Fruit fly (Drosophila melanogaster): ENCODE measurements around the gene CG7166.
A peak's percentile ranks its signal among the peaks of the same experiment; 100 is the strongest.

CG7166 gene

dm6 chr3L:21604265-21604664 is 21.2 kb downstream of the CG7166 start (continued):
- TF ChIP-seq caup (GFP tag; optimal IDR thresholded peaks at IDR 0.05; ENCODE audit: severe bottlenecking) (peak; percentile 47), CG9215 (GFP tag; IDR thresholded peaks at IDR 0.05) (peak; percentile 52; the same call in 1 of the 2 replicates), gt (GFP tag; IDR thresholded peaks at IDR 0.05) (no peak), CG8478 (optimal IDR thresholded peaks at IDR 0.05) (no peak), CoRest (tag; optimal IDR thresholded peaks at IDR 0.05) (peak; percentile 54), HLH4C (GFP tag; IDR thresholded peaks at IDR 0.05; ENCODE audit: partially characterized antibody) (0 out of 3 replicates have a peak, but pooled peaks have one; percentile 17), Hr3 (GFP tag; optimal IDR thresholded peaks at IDR 0.05) (peak; percentile 81), CG10654 (GFP tag; optimal IDR thresholded peaks at IDR 0.05) (peak; percentile 50), psq (GFP tag; optimal IDR thresholded peaks at IDR 0.05) (peak; percentile 27), disco-r (GFP tag; optimal IDR thresholded peaks at IDR 0.05) (peak; percentile 28), CG8281 (tag; optimal IDR thresholded peaks at IDR 0.05) (no peak), crc (GFP tag; optimal IDR thresholded peaks at IDR 0.05) (peak; percentile 19), Dbx (GFP tag; IDR thresholded peaks at IDR 0.05) (peak; percentile 82), CG34422 (GFP tag; IDR thresholded peaks at IDR 0.05) (peak; percentile 61; the same call in 1 of the 3 replicates), HLH3B (GFP tag; IDR thresholded peaks at IDR 0.05) (peak; percentile 53; the same call in 1 of the 2 replicates), lola (GFP tag; optimal IDR thresholded peaks at IDR 0.05) (peak in 1 of 3 experiments; percentile 13), sob (GFP tag; IDR thresholded peaks at IDR 0.05) (peak; percentile 73), pb (GFP tag; optimal IDR thresholded peaks at IDR 0.05) (peak; percentile 56), onecut (GFP tag; IDR thresholded peaks at IDR 0.05) (peak; percentile 46; the same call in 1 of the 2 replicates), Rfx (GFP tag; IDR thresholded peaks at IDR 0.05) (peak; percentile 87), aop (GFP tag; IDR thresholded peaks at IDR 0.05) (peak; percentile 44; the same call in 1 of the 2 replicates), Fer2 (tag; optimal IDR thresholded peaks at IDR 0.05) (no peak), gfzf (GFP tag; optimal IDR thresholded peaks at IDR 0.05) (peak; percentile 1), Hr51 (GFP tag; optimal IDR thresholded peaks at IDR 0.05) (peak in 1 of 2 experiments; percentile 16), CG3407 (GFP tag; optimal IDR thresholded peaks at IDR 0.05) (peak; percentile 29), usp (GFP tag; optimal IDR thresholded peaks at IDR 0.05) (no peak), repo (GFP tag; optimal IDR thresholded peaks at IDR 0.05) (peak; percentile 46), CG13624 (GFP tag; optimal IDR thresholded peaks at IDR 0.05) (peak; percentile 57), CG15696 (tag; optimal IDR thresholded peaks at IDR 0.05) (peak; percentile 70), CG9817 (tag; optimal IDR thresholded peaks at IDR 0.05) (peak; percentile 62), Dp (GFP tag; optimal IDR thresholded peaks at IDR 0.05) (peak; percentile 57), danr (GFP tag; IDR thresholded peaks at IDR 0.05) (peak; percentile 15; the same call in 1 of the 2 replicates), CG11398 (GFP tag; optimal IDR thresholded peaks at IDR 0.05) (peak; percentile 32), H15 (GFP tag; IDR thresholded peaks at IDR 0.05) (no peak; the same call in 2 of the 3 replicates), Ravus (GFP tag; IDR thresholded peaks at IDR 0.05) (no peak), Pdp1 (GFP tag; optimal IDR thresholded peaks at IDR 0.05) (peak in 1 of 2 experiments; percentile 70), CG11723 (GFP tag; optimal IDR thresholded peaks at IDR 0.05) (no peak), pum (GFP tag; optimal IDR thresholded peaks at IDR 0.05) (peak; percentile 77), jumu (GFP tag; optimal IDR thresholded peaks at IDR 0.05) (peak; percentile 51), cwo (GFP tag; optimal IDR thresholded peaks at IDR 0.05) (no peak), CG15011 (GFP tag; optimal IDR thresholded peaks at IDR 0.05) (no peak), gsb-n (tag; optimal IDR thresholded peaks at IDR 0.05) (peak; percentile 17), HHEX (GFP tag; optimal IDR thresholded peaks at IDR 0.05) (no peak), CG10267 (tag; optimal IDR thresholded peaks at IDR 0.05) (peak; percentile 54), Ptx1 (GFP tag; IDR thresholded peaks at IDR 0.05) (no peak), MBD-R2 (GFP tag; IDR thresholded peaks at IDR 0.05) (no peak), CG12942 (GFP tag; optimal IDR thresholded peaks at IDR 0.05) (peak; percentile 35), Hey (tag; optimal IDR thresholded peaks at IDR 0.05) (no peak), CG17802 (tag; optimal IDR thresholded peaks at IDR 0.05) (no peak), Trl (optimal IDR thresholded peaks at IDR 0.05) (peak; percentile 13 to 30), Trl (GFP tag; optimal IDR thresholded peaks at IDR 0.05) (peak; percentile 83)

Measured in whole organism, embryonic.